Worm (Caenorhabditis elegans) whole organism, L4 larva: ENCODE data around the gene lir-1.

Experiments used
- F10B5.3 ChIP-seq: sonication (generic microtip); optimal IDR thresholded peaks from 2 replicates; lab custom pipeline; 2016; ENCODE audit warnings: mild to moderate bottlenecking, missing genetic modification characterization, missing compliant biosample characterization
- F37D6.2 ChIP-seq: sonication (generic microtip); optimal IDR thresholded peaks from 2 replicates; lab custom pipeline; 2016; ENCODE audit warnings: mild to moderate bottlenecking, missing genetic modification characterization, missing compliant biosample characterization
- F49E8.2 ChIP-seq: sonication (generic microtip); optimal IDR thresholded peaks from 2 replicates; lab custom pipeline; 2016; ENCODE audit warnings: missing compliant biosample characterization, mild to moderate bottlenecking, missing genetic modification characterization, borderline replicate concordance
- T20F7.1 ChIP-seq: fragments of 200-800 bp; sonication (Bioruptor generic); optimal IDR thresholded peaks from 2 replicates; lab custom pipeline; 2018; ENCODE audit warnings: mild to moderate bottlenecking, missing genetic modification characterization, missing compliant biosample characterization
- aha-1 ChIP-seq: fragments of 150-350 bp; peaks from one replicate; lab custom pipeline; 2014; ENCODE audit warnings: missing biosample characterization, missing genetic modification characterization
- aly-2 ChIP-seq: sonication (generic microtip); optimal IDR thresholded peaks from 2 replicates; lab custom pipeline; 2018; ENCODE audit warnings: missing biosample characterization, missing genetic modification characterization
- ama-1 ChIP-seq: fragments of 150-350 bp; optimal IDR thresholded peaks from 2 replicates; lab custom pipeline; 2014; ENCODE audit warnings: inconsistent platforms, mixed read lengths
- attf-4 ChIP-seq: sonication (generic microtip); optimal IDR thresholded peaks from 3 replicates; lab custom pipeline; 2017; ENCODE audit warnings: missing biosample characterization, missing genetic modification characterization
- ceh-20 ChIP-seq: fragments of 200-800 bp; sonication (Bioruptor generic); IDR thresholded peaks from 2 replicates; pipeline ENCODE4 v1.3.6; 2022; ENCODE audit warnings: missing genetic modification reagents, missing genetic modification characterization, missing compliant biosample characterization
- ceh-28 ChIP-seq: fragments of 150-350 bp; optimal IDR thresholded peaks from 2 replicates; lab custom pipeline; 2014; ENCODE audit warnings: missing biosample characterization, missing genetic modification reagents, missing genetic modification characterization
- ceh-82 ChIP-seq: sonication (generic microtip); optimal IDR thresholded peaks from 2 replicates; lab custom pipeline; 2017; ENCODE audit warnings: missing biosample characterization, missing genetic modification characterization
- ces-1 ChIP-seq: fragments of 150-350 bp; sonication (generic microtip); optimal IDR thresholded peaks from 4 replicates; lab custom pipeline; 2014; ENCODE audit warnings: missing biosample characterization, missing genetic modification reagents, missing genetic modification characterization
- cey-2 ChIP-seq: sonication (generic microtip); optimal IDR thresholded peaks from 3 replicates; lab custom pipeline; 2017; ENCODE audit warnings: missing genetic modification characterization, mild to moderate bottlenecking, missing compliant biosample characterization, antibody characterized with exemption, borderline replicate concordance; ENCODE audit not compliant: insufficient read depth
- ctbp-1 ChIP-seq: fragments of 200-800 bp; sonication (Bioruptor generic); IDR thresholded peaks from 2 replicates; pipeline ENCODE4 v1.3.6; 2022; ENCODE audit warnings: missing genetic modification reagents, missing genetic modification characterization, missing compliant biosample characterization
- daf-16 ChIP-seq, 3 experiments: sonication (generic microtip); optimal IDR thresholded peaks; 2 replicates each; lab custom pipeline; 2016 to 2017; ENCODE audit warnings: missing genetic modification characterization in 3 of 3, missing genetic modification reagents in 3 of 3, mild to moderate bottlenecking in 2 of 3, missing compliant biosample characterization in 2 of 3, missing biosample characterization in 1 of 3, moderate library complexity in 1 of 3
- dpl-1 ChIP-seq: fragments of 150-350 bp; optimal IDR thresholded peaks from 2 replicates; lab custom pipeline; 2014; ENCODE audit warnings: missing biosample characterization, missing genetic modification reagents, missing genetic modification characterization
- dve-1 ChIP-seq: sonication (generic microtip); optimal IDR thresholded peaks from 2 replicates; lab custom pipeline; 2017; ENCODE audit warnings: antibody characterized with exemption, mild to moderate bottlenecking, missing genetic modification characterization, missing compliant biosample characterization; ENCODE audit not compliant: insufficient read depth
- egl-43 ChIP-seq: fragments of 200-800 bp; sonication (Bioruptor generic); IDR thresholded peaks from 2 replicates; pipeline ENCODE4 v1.3.6; 2022; ENCODE audit warnings: missing genetic modification reagents, missing genetic modification characterization, missing compliant biosample characterization
- gei-8 ChIP-seq: fragments of 200-800 bp; sonication (Bioruptor generic); optimal IDR thresholded peaks from 2 replicates; lab custom pipeline; 2018; ENCODE audit warnings: mild to moderate bottlenecking, missing genetic modification characterization, missing compliant biosample characterization
- hlh-30 ChIP-seq: sonication (generic microtip); optimal IDR thresholded peaks from 2 replicates; lab custom pipeline; 2017; ENCODE audit warnings: antibody characterized with exemption, mild to moderate bottlenecking, missing genetic modification characterization, missing compliant biosample characterization; ENCODE audit not compliant: insufficient read depth
- hmg-1.1 ChIP-seq: fragments of 200-800 bp; sonication (Bioruptor generic); IDR thresholded peaks from 2 replicates; pipeline ENCODE4 v1.3.6; 2022; ENCODE audit warnings: missing genetic modification reagents, missing genetic modification characterization, missing compliant biosample characterization
- lim-7 ChIP-seq: fragments of 200-800 bp; sonication (Bioruptor generic); IDR thresholded peaks from 2 replicates; pipeline ENCODE4 v1.3.6; 2022; ENCODE audit warnings: missing genetic modification characterization, missing compliant biosample characterization
- lin-13 ChIP-seq: fragments of 150-350 bp; optimal IDR thresholded peaks from 2 replicates; lab custom pipeline; 2014; ENCODE audit warnings: missing biosample characterization, missing genetic modification reagents, missing genetic modification characterization
- lin-29 ChIP-seq: fragments of 200-800 bp; sonication (Bioruptor generic); IDR thresholded peaks from 2 replicates; pipeline ENCODE4 v1.3.6; 2022; ENCODE audit warnings: missing genetic modification reagents, missing genetic modification characterization, missing compliant biosample characterization
- lin-38 ChIP-seq: fragments of 200-800 bp; sonication (Bioruptor generic); IDR thresholded peaks from 2 replicates; pipeline ENCODE4 v1.3.6; 2022; ENCODE audit warnings: missing genetic modification reagents, missing genetic modification characterization, missing compliant biosample characterization
- lir-3 ChIP-seq: sonication (generic microtip); optimal IDR thresholded peaks from 2 replicates; lab custom pipeline; 2016; ENCODE audit warnings: mild to moderate bottlenecking, missing genetic modification characterization, missing compliant biosample characterization
- mdt-29 ChIP-seq: fragments of 200-800 bp; sonication (Bioruptor generic); IDR thresholded peaks from 2 replicates; pipeline ENCODE4 v1.3.6; 2022; ENCODE audit warnings: missing genetic modification reagents, missing genetic modification characterization, missing compliant biosample characterization
- mep-1 ChIP-seq: fragments of 150-350 bp; sonication (generic microtip); optimal IDR thresholded peaks from 3 replicates; lab custom pipeline; 2014; ENCODE audit warnings: missing biosample characterization, missing genetic modification characterization
- mes-2 ChIP-seq: sonication (generic microtip); optimal IDR thresholded peaks from 2 replicates; lab custom pipeline; 2016; ENCODE audit warnings: missing genotype, mild to moderate bottlenecking, missing genetic modification characterization, missing compliant biosample characterization; ENCODE audit not compliant: poor library complexity, severe bottlenecking
- nhr-102 ChIP-seq: sonication (generic microtip); optimal IDR thresholded peaks from 2 replicates; lab custom pipeline; 2016; ENCODE audit warnings: mild to moderate bottlenecking, missing genetic modification characterization, moderate library complexity, missing compliant biosample characterization
- nhr-28 ChIP-seq: fragments of 150-350 bp; optimal IDR thresholded peaks from 2 replicates; lab custom pipeline; 2014; ENCODE audit warnings: missing biosample characterization, missing genetic modification characterization
- nhr-41 ChIP-seq: fragments of 200-800 bp; sonication (Bioruptor generic); IDR thresholded peaks from 2 replicates; pipeline ENCODE4 v1.3.6; 2022; ENCODE audit warnings: missing genetic modification reagents, missing genetic modification characterization, missing compliant biosample characterization
- nhr-42 ChIP-seq: fragments of 200-800 bp; sonication (Bioruptor generic); IDR thresholded peaks from 2 replicates; pipeline ENCODE4 v1.3.6; 2022; ENCODE audit warnings: missing genetic modification characterization, missing compliant biosample characterization
- nhr-6 ChIP-seq: fragments of 150-350 bp; optimal IDR thresholded peaks from 2 replicates; lab custom pipeline; 2014; ENCODE audit warnings: missing biosample characterization, missing genetic modification characterization
- nhr-76 ChIP-seq: fragments of 150-350 bp; optimal IDR thresholded peaks from 2 replicates; lab custom pipeline; 2014; ENCODE audit warnings: missing biosample characterization, missing genetic modification characterization
- pha-4 ChIP-seq, 2 experiments: fragments of 150-350 bp in 1 of 2; fragments of 200-800 bp in 1 of 2; sonication (Bioruptor generic) in 1 of 2; IDR thresholded peaks in 1 of 2; optimal IDR thresholded peaks in 1 of 2; 2 replicates each; pipeline versions ENCODE4 v1.3.6 to Lab custom; 2014 to 2022; ENCODE audit warnings: missing genetic modification characterization in 2 of 2, missing genetic modification reagents in 2 of 2, missing biosample characterization in 1 of 2, missing compliant biosample characterization in 1 of 2
- php-3 ChIP-seq: fragments of 200-800 bp; sonication (Bioruptor generic); IDR thresholded peaks from 2 replicates; pipeline ENCODE4 v1.3.6; 2022; ENCODE audit warnings: missing genetic modification reagents, missing genetic modification characterization, missing compliant biosample characterization
- pqm-1 ChIP-seq: sonication (generic microtip); optimal IDR thresholded peaks from 2 replicates; lab custom pipeline; 2017; ENCODE audit warnings: missing biosample characterization, missing genetic modification characterization
- unc-62 ChIP-seq, 3 experiments: fragments of 150-350 bp in 1 of 3; sonication (generic microtip); optimal IDR thresholded peaks in 2 of 3; peaks in 1 of 3; 1 replicate in 1 of 3; 2 replicates in 2 of 3; lab custom pipeline; 2014 to 2017; ENCODE audit warnings: missing biosample characterization in 3 of 3, missing genetic modification characterization in 3 of 3, missing genetic modification reagents in 3 of 3, missing genotype in 1 of 3
- vab-7 ChIP-seq: fragments of 200-800 bp; sonication (Bioruptor generic); IDR thresholded peaks from 2 replicates; pipeline ENCODE4 v1.3.6; 2022; ENCODE audit warnings: missing genetic modification reagents, missing genetic modification characterization, missing compliant biosample characterization
- zip-11 ChIP-seq: fragments of 200-800 bp; sonication (Bioruptor generic); IDR thresholded peaks from 2 replicates; pipeline ENCODE4 v1.3.6; 2022; ENCODE audit warnings: missing genetic modification characterization, missing compliant biosample characterization
- ztf-7 ChIP-seq: fragments of 150-350 bp; optimal IDR thresholded peaks from 2 replicates; lab custom pipeline; 2014; ENCODE audit warnings: missing biosample characterization, missing genetic modification characterization

Gene lir-1

ce11 chrII:7642016-7642653 is 29.7 kb upstream of the lir-1 start (continued):
- TF ChIP-seq nhr-28 (tag; lab: Kevin White, UChicago): no peak
- TF ChIP-seq lir-3 (tag; lab: Kevin White, UChicago): no peak
- TF ChIP-seq F49E8.2 (tag; lab: Kevin White, UChicago): no peak
- peak; percentile 8; the same call in 1 of the 2 replicates for TF ChIP-seq lin-38 (GFP tag; lab: Robert Waterston, UW)
- no peak for TF ChIP-seq nhr-41 (GFP tag; lab: Robert Waterston, UW)
- TF ChIP-seq cey-2: no peak
- TF ChIP-seq vab-7 (GFP tag; lab: Robert Waterston, UW): peak; percentile 31; the same call in 1 of the 2 replicates
- TF ChIP-seq nhr-42: no peak
- no peak for TF ChIP-seq ceh-82 (tag; lab: Kevin White, UChicago)
- TF ChIP-seq zip-11 (GFP tag; lab: Robert Waterston, UW): no peak
- TF ChIP-seq ztf-7 (tag; lab: Kevin White, UChicago): no peak
- no peak for TF ChIP-seq attf-4 (tag; lab: Kevin White, UChicago)
- no peak for TF ChIP-seq ceh-28
- peak; percentile 84 for TF ChIP-seq ctbp-1 (GFP tag; lab: Robert Waterston, UW)
- peak in 1 of 2 experiments; percentile 97 for TF ChIP-seq unc-62 (GFP tag; optimal IDR thresholded peaks at IDR 0.05 in 1 of 2; lab: Kevin White, UChicago)
- TF ChIP-seq unc-62 (tag; optimal IDR thresholded peaks at IDR 0.05; lab: Kevin White, UChicago): no peak
- TF ChIP-seq lin-13 (GFP tag; lab: Kevin White, UChicago): no peak
- TF ChIP-seq ces-1 (GFP tag; lab: Kevin White, UChicago): peak; percentile 19
- peak; percentile 45; the same call in 1 of the 2 replicates for TF ChIP-seq ceh-20
- TF ChIP-seq hlh-30: peak; percentile 78
- TF ChIP-seq aly-2 (tag; lab: Kevin White, UChicago): no peak
- TF ChIP-seq ama-1 (lab: Kevin White, UChicago): no peak
- TF ChIP-seq F37D6.2 (tag; lab: Kevin White, UChicago): peak; percentile 51
- no peak for TF ChIP-seq lin-29 (GFP tag; lab: Robert Waterston, UW)
- no peak for TF ChIP-seq php-3 (GFP tag; lab: Robert Waterston, UW)
- no peak for TF ChIP-seq nhr-76
- TF ChIP-seq, all 104 proteins: peak for 27

DNA sequence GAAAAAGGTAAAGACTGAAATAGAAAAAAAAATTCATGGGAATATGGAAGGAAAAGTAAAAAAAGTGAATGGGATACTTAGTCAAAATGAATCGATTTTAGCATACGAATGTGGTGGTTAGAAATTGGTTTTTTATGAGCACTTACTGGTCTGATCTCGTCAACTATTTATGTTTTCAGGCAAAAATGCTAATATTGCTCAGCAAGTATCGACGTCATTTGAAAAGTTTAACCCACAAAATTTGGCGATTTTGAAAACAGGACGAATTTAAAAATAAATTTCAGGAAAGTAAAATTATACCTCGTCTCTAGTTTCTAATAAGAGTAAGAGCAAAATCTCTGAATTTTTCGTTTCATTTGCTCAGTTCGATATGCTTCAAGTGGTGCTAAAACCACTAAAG is 28.6 kb upstream of the lir-1 start:
- TF ChIP-seq aha-1 (tag; lab: Kevin White, UChicago) (peak; percentile 60), egl-43 (no peak), gei-8 (GFP tag; lab: Kevin White, UChicago) (no peak), mes-2 (tag; lab: Kevin White, UChicago) (no peak)

- 0 out of 2 replicates have a peak, but pooled peaks have one; percentile 16 for TF ChIP-seq hmg-1.1 (GFP tag; lab: Robert Waterston, UW)
- TF ChIP-seq nhr-102 (tag; lab: Kevin White, UChicago): no peak
- peak in 1 of 2 experiments; percentile 94 for TF ChIP-seq unc-62 (GFP tag; optimal IDR thresholded peaks at IDR 0.05 in 1 of 2; lab: Kevin White, UChicago)
- no peak for TF ChIP-seq unc-62 (tag; optimal IDR thresholded peaks at IDR 0.05; lab: Kevin White, UChicago)
These were observed 20.6 kb upstream of the lir-1 start, which contains the start of gene pde-4 for ce11 chrII:7651171-7651570. Gene pde-4, minus strand, starts transcription at chrII:7651246.

ce11 chrII:7662008-7662686 is 9.7 kb upstream of the lir-1 start, which contains the start of gene alfa-1:
Gene alfa-1, minus strand, starts transcription at chrII:7662522.
- TF ChIP-seq nhr-28 (tag; lab: Kevin White, UChicago) (peak; percentile 77), nhr-102 (tag; lab: Kevin White, UChicago) (no peak), pqm-1 (peak; percentile 88), mep-1 (tag; lab: Kevin White, UChicago) (peak; percentile 25), T20F7.1 (GFP tag; lab: Kevin White, UChicago) (peak; percentile 46), hlh-30 (peak; percentile 61), daf-16 (GFP tag; optimal IDR thresholded peaks at IDR 0.05; lab: Kevin White, UChicago) (no peak), daf-16 (tag; optimal IDR thresholded peaks at IDR 0.05; lab: Kevin White, UChicago) (peak; percentile 28), mdt-29 (GFP tag; lab: Robert Waterston, UW) (no peak), lim-7 (GFP tag; lab: Robert Waterston, UW) (no peak), pha-4 (GFP tag; IDR thresholded peaks at IDR 0.05; lab: Robert Waterston, UW) (no peak), pha-4 (tag; optimal IDR thresholded peaks at IDR 0.05; lab: Kevin White, UChicago) (peak; percentile 59), F10B5.3 (tag; lab: Kevin White, UChicago) (no peak), dve-1 (peak; percentile 3), dpl-1 (GFP tag; lab: Kevin White, UChicago) (peak; percentile 15), nhr-6 (tag; lab: Kevin White, UChicago) (peak; percentile 44)
